Worm (Caenorhabditis elegans): Measurements from ENCODE around the gene ntr-2.

- no peak for TF ChIP-seq W03F9.2 (tag; optimal IDR thresholded peaks at IDR 0.05)
- no peak for TF ChIP-seq him-1 (tag; optimal IDR thresholded peaks at IDR 0.05)
These were observed 41.6 kb upstream of the ntr-2 start, which contains the start of the genes flwr-1 and tbc-1 for ce11 chrX:14970221-14970801.

Measured in whole organism, L4/young adult.